Worm (Caenorhabditis elegans): ENCODE measurements around the gene Y66A7A.9.

ce11 chrIII:11579380-11579779 is 32.9 kb downstream of the Y66A7A.9 start:
- TF ChIP-seq dve-1 (tag; optimal IDR thresholded peaks at IDR 0.05; ENCODE audit: insufficient read depth) (no peak), fkh-10 (GFP tag; optimal IDR thresholded peaks at IDR 0.05) (no peak), nhr-25 (tag; optimal IDR thresholded peaks at IDR 0.05; ENCODE audit: borderline replicate concordance, insufficient read depth) (no peak), R02D3.7 (tag; optimal IDR thresholded peaks at IDR 0.05) (no peak), nhr-28 (tag; optimal IDR thresholded peaks at IDR 0.05) (no peak), lir-3 (tag; optimal IDR thresholded peaks at IDR 0.05) (no peak), lin-38 (GFP tag; IDR thresholded peaks at IDR 0.05) (no peak)
